Fruit fly (Drosophila melanogaster) whole organism, pupa: ENCODE data around the gene CG32106.

ENCODE experiments used
- CG12605 ChIP-seq: fragments of 200-800 bp; sonication (Bioruptor generic); IDR thresholded peaks from 2 replicates; pipeline ENCODE4 v1.3.6; 2022; ENCODE audit warnings: missing biosample characterization, missing genetic modification characterization
- CG13204 ChIP-seq: fragments of 200-800 bp; sonication (Bioruptor generic); optimal IDR thresholded peaks from 2 replicates; lab custom pipeline; 2018; ENCODE audit warnings: missing biosample characterization, mild to moderate bottlenecking, missing genetic modification characterization, moderate library complexity
- CG15710 ChIP-seq: fragments of 200-800 bp; sonication (Bioruptor generic); optimal IDR thresholded peaks from 2 replicates; lab custom pipeline; 2018; ENCODE audit warnings: missing biosample characterization, mild to moderate bottlenecking, missing genetic modification characterization, moderate library complexity
- CG32121 ChIP-seq: fragments of 200-800 bp; sonication (Bioruptor generic); IDR thresholded peaks from 2 replicates; pipeline ENCODE4 v1.3.6; 2022; ENCODE audit warnings: missing biosample characterization, missing genetic modification characterization
- CG4496 ChIP-seq: fragments of 200-800 bp; sonication (Bioruptor generic); IDR thresholded peaks from 3 replicates; pipeline ENCODE4 v1.3.6; 2022; ENCODE audit warnings: missing biosample characterization, missing genetic modification characterization
- CG8159 ChIP-seq: fragments of 200-800 bp; sonication (Bioruptor generic); optimal IDR thresholded peaks from 3 replicates; lab custom pipeline; 2018; ENCODE audit warnings: missing biosample characterization, mild to moderate bottlenecking, missing genetic modification characterization, moderate library complexity
- D1 ChIP-seq: fragments of 200-800 bp; sonication (Bioruptor generic); optimal IDR thresholded peaks from 2 replicates; lab custom pipeline; 2018; ENCODE audit warnings: missing biosample characterization, mild to moderate bottlenecking, missing genetic modification characterization, moderate library complexity
- EcR ChIP-seq: fragments of 200-800 bp; sonication (Bioruptor generic); optimal IDR thresholded peaks from 3 replicates; lab custom pipeline; 2019; ENCODE audit warnings: missing biosample characterization, missing genetic modification characterization, mild to moderate bottlenecking, moderate library complexity, missing genetic modification reagents
- Pif1A ChIP-seq: fragments of 200-800 bp; sonication (Bioruptor generic); optimal IDR thresholded peaks from 3 replicates; lab custom pipeline; 2016; ENCODE audit warnings: missing biosample characterization, missing genetic modification characterization
- fd96Ca ChIP-seq: fragments of 200-800 bp; sonication (Bioruptor generic); IDR thresholded peaks from 3 replicates; pipeline ENCODE4 v1.3.6; 2022; ENCODE audit warnings: missing biosample characterization, missing genetic modification characterization
- gl ChIP-seq: fragments of 200-800 bp; sonication (Bioruptor generic); optimal IDR thresholded peaks from 2 replicates; lab custom pipeline; 2018; ENCODE audit warnings: missing biosample characterization, mild to moderate bottlenecking, missing genetic modification characterization

DNA sequence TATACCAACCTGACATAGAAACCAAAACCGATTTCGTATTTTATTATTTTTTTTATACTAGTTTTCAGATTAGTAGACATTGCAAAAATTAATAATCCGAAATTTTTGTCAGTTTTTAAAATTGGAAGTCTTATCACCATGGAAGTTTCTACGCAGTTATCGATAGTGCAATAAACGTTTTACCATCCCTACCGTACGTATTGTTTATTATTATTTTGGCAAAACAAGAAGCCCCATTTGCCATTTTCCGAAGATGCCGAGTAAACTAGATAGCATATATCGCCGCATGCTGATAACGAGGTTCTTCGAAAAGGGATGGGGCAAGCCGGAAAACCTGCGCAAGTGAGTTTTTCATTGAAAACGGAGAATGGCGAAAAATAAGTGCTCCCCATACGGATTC lies 36.9 kb downstream of the CG32106 start, which contains the start of gene CG32112:
- TF ChIP-seq fd96Ca (GFP tag; lab: Robert Waterston, UW) (no peak), gl (tag; lab: Kevin White, UChicago) (no peak), D1 (tag; lab: Kevin White, UChicago) (peak; percentile 38), Pif1A (no peak), CG32121 (GFP tag; lab: Robert Waterston, UW) (no peak), CG4496 (GFP tag; lab: Robert Waterston, UW) (no peak), CG13204 (GFP tag; lab: Kevin White, UChicago) (no peak), CG8159 (no peak), EcR (no peak), CG15710 (tag; lab: Kevin White, UChicago) (no peak), CG12605 (GFP tag; lab: Robert Waterston, UW) (no peak)
